Worm (Caenorhabditis elegans) whole organism, mixed stage, embryonic: ENCODE data around the gene mec-4.

Experiments
- lsy-2 ChIP-seq: fragments of 150-350 bp; optimal IDR thresholded peaks from 2 replicates; lab custom pipeline; 2014; ENCODE audit warnings: missing biosample characterization, missing genetic modification characterization
- nhr-237 ChIP-seq: fragments of 150-350 bp; optimal IDR thresholded peaks from 2 replicates; lab custom pipeline; 2014; ENCODE audit warnings: missing biosample characterization, missing genetic modification characterization
- nhr-76 ChIP-seq: sonication (generic microtip); optimal IDR thresholded peaks from 2 replicates; lab custom pipeline; 2017; ENCODE audit warnings: missing biosample characterization, missing genetic modification characterization

DNA sequence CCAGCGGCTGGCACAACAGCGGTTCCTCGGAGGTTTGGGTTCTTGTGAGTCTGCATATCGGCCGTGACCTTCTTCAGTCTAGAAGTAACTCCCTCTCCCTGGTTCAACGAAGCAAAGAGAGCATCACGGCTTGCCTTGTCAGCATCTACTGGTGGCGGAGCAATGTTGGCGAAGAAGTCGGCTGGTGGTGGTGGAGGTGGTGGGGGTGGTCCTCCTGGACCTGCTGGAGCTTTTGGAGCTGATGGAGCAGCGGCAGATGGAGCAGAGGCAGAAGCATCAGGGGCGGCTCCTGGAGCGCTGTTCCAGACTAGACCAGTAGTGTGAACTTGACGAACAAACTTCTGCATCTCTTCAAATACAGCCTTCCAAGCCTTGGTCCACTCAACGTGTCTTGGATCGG, 1.6 kb upstream of the mec-4 start:
- TF ChIP-seq lsy-2: no peak
- TF ChIP-seq nhr-237: no peak
- no peak for TF ChIP-seq nhr-76
